Worm (Caenorhabditis elegans) whole organism, L4/young adult: ENCODE data around the gene cyp-35B2.

ENCODE experiments used
- W03F9.2 ChIP-seq: fragments of 150-350 bp; optimal IDR thresholded peaks from 2 replicates; lab custom pipeline; 2014; ENCODE audit warnings: missing biosample characterization, missing genetic modification characterization
- dao-5 ChIP-seq: sonication (generic microtip); optimal IDR thresholded peaks from 2 replicates; lab custom pipeline; 2016; ENCODE audit warnings: missing genotype, missing genetic modification characterization, moderate library complexity, missing compliant biosample characterization
- him-1 ChIP-seq: sonication (generic microtip); optimal IDR thresholded peaks from 2 replicates; lab custom pipeline; 2016; ENCODE audit warnings: missing genotype, missing genetic modification reagents, missing genetic modification characterization, missing compliant biosample characterization

cyp-35B2 gene

ce11 chrV:3967762-3968161 lies 25.8 kb downstream of the cyp-35B2 start, which contains the start of gene cyp-34A8:
TSS of gene cyp-34A8 (minus strand) at chrV:3967823.
- TF ChIP-seq him-1 (no peak), W03F9.2 (no peak), dao-5 (tag; lab: Kevin White, UChicago) (no peak)

- TF ChIP-seq dao-5 (tag; lab: Kevin White, UChicago): no peak
Measured at ce11 chrV:3968929-3969328, 27.0 kb downstream of the cyp-35B2 start.

ce11 chrV:3969664-3970063 lies 27.7 kb downstream of the cyp-35B2 start:
- no peak for TF ChIP-seq him-1
- TF ChIP-seq dao-5 (tag; lab: Kevin White, UChicago): no peak
- TF ChIP-seq W03F9.2: no peak

ce11 chrV:3970410-3970809 lies 28.4 kb downstream of the cyp-35B2 start, which contains the start of gene cyp-34A9:
TSS of gene cyp-34A9 (minus strand) at chrV:3970540.
- TF ChIP-seq him-1 (no peak), W03F9.2 (no peak), dao-5 (tag; lab: Kevin White, UChicago) (no peak)

ce11 chrV:3972846-3973245 lies 30.9 kb downstream of the cyp-35B2 start, which contains the start of gene cyp-34A10:
TSS of gene cyp-34A10 (minus strand) at chrV:3972991.
- TF ChIP-seq dao-5 (tag; lab: Kevin White, UChicago) (no peak), him-1 (no peak), W03F9.2 (no peak)

ce11 chrV:3974361-3974760 lies 32.4 kb downstream of the cyp-35B2 start, which contains the start of gene str-82:
TSS of gene str-82 (plus strand) at chrV:3974661.
- no peak for TF ChIP-seq dao-5 (tag; lab: Kevin White, UChicago)
- TF ChIP-seq him-1: no peak
- no peak for TF ChIP-seq W03F9.2

- no peak for TF ChIP-seq him-1
- no peak for TF ChIP-seq W03F9.2
- no peak for TF ChIP-seq dao-5 (tag; lab: Kevin White, UChicago)
Measured at ce11 chrV:3976964-3977363, 35.0 kb downstream of the cyp-35B2 start, which contains the start of gene str-83. TSS of gene str-83 (plus strand) at chrV:3977264.

- TF ChIP-seq dao-5 (tag; lab: Kevin White, UChicago): no peak
- TF ChIP-seq W03F9.2: no peak
- TF ChIP-seq him-1: no peak
Measured at ce11 chrV:3979053-3979452, 37.1 kb downstream of the cyp-35B2 start, which contains the start of gene nlp-34. TSS of gene nlp-34 (minus strand) at chrV:3979134.

- TF ChIP-seq dao-5 (tag; lab: Kevin White, UChicago) (no peak), W03F9.2 (no peak), him-1 (no peak)
Measured at ce11 chrV:3979819-3980218, 37.9 kb downstream of the cyp-35B2 start, which contains the start of gene nlp-31. TSS of gene nlp-31 (plus strand) at chrV:3980055.

ce11 chrV:3980228-3980933 lies 38.4 kb downstream of the cyp-35B2 start:
- TF ChIP-seq him-1: no peak
- TF ChIP-seq W03F9.2: no peak
- TF ChIP-seq dao-5 (tag; lab: Kevin White, UChicago): no peak

- TF ChIP-seq him-1 (no peak), dao-5 (tag; lab: Kevin White, UChicago) (no peak), W03F9.2 (no peak)
Measured at ce11 chrV:3981680-3982079, 39.7 kb downstream of the cyp-35B2 start, which contains the start of gene nlp-30. TSS of gene nlp-30 (plus strand) at chrV:3981980.

- TF ChIP-seq dao-5 (tag; lab: Kevin White, UChicago) (no peak), him-1 (no peak), W03F9.2 (no peak)
Measured at ce11 chrV:3984178-3984577, 42.2 kb downstream of the cyp-35B2 start, which contains the start of gene nlp-29. TSS of gene nlp-29 (plus strand) at chrV:3984425.

- TF ChIP-seq him-1 (no peak), dao-5 (tag; lab: Kevin White, UChicago) (no peak), W03F9.2 (no peak)
Measured at ce11 chrV:3985104-3985503, 43.1 kb downstream of the cyp-35B2 start.

- TF ChIP-seq W03F9.2 (no peak), dao-5 (tag; lab: Kevin White, UChicago) (no peak), him-1 (no peak)
Measured at ce11 chrV:3987616-3988015, 45.7 kb downstream of the cyp-35B2 start, which contains the start of gene nlp-28. TSS of gene nlp-28 (plus strand) at chrV:3987900.

- TF ChIP-seq dao-5 (tag; lab: Kevin White, UChicago): no peak
- no peak for TF ChIP-seq him-1
- no peak for TF ChIP-seq W03F9.2
Measured at ce11 chrV:3989070-3989469, 47.1 kb downstream of the cyp-35B2 start, which contains the start of gene nlp-27. TSS of gene nlp-27 (plus strand) at chrV:3989378.
